Worm (Caenorhabditis elegans) whole organism, L4/young adult: ENCODE data around the gene snr-6.

Source experiments
- W03F9.2 ChIP-seq: fragments of 150-350 bp; optimal IDR thresholded peaks from 2 replicates; lab custom pipeline; 2014; ENCODE audit warnings: missing biosample characterization, missing genetic modification characterization
- dao-5 ChIP-seq: sonication (generic microtip); optimal IDR thresholded peaks from 2 replicates; lab custom pipeline; 2016; ENCODE audit warnings: missing genotype, missing genetic modification characterization, moderate library complexity, missing compliant biosample characterization
- him-1 ChIP-seq: sonication (generic microtip); optimal IDR thresholded peaks from 2 replicates; lab custom pipeline; 2016; ENCODE audit warnings: missing genotype, missing genetic modification reagents, missing genetic modification characterization, missing compliant biosample characterization

The snr-6 gene

ce11 chrIII:12437020-12437419, 7.6 kb upstream of the snr-6 start:
- TF ChIP-seq W03F9.2 (tag; lab: Kevin White, UChicago) (no peak), him-1 (tag; lab: Kevin White, UChicago) (no peak), dao-5 (tag; lab: Kevin White, UChicago) (no peak)

- no peak for TF ChIP-seq him-1 (tag; lab: Kevin White, UChicago)
- no peak for TF ChIP-seq W03F9.2 (tag; lab: Kevin White, UChicago)
- TF ChIP-seq dao-5 (tag; lab: Kevin White, UChicago): no peak
Observed at ce11 chrIII:12436215-12436614, 6.8 kb upstream of the snr-6 start, which contains the start of gene fbxa-218. TSS of gene fbxa-218 (plus strand) at chrIII:12436515.

ce11 chrIII:12434104-12434503, 4.7 kb upstream of the snr-6 start, which contains the start of gene Y49E10.27:
TSS of gene Y49E10.27 (plus strand) at chrIII:12434404.
- TF ChIP-seq W03F9.2 (tag; lab: Kevin White, UChicago) (no peak), dao-5 (tag; lab: Kevin White, UChicago) (no peak), him-1 (tag; lab: Kevin White, UChicago) (no peak)

ce11 chrIII:12430209-12430608, 780 bp upstream of the snr-6 start, which contains the start of gene Y49E10.16:
TSS of gene Y49E10.16 (plus strand) at chrIII:12430509.
- TF ChIP-seq dao-5 (tag; lab: Kevin White, UChicago) (no peak), W03F9.2 (tag; lab: Kevin White, UChicago) (no peak), him-1 (tag; lab: Kevin White, UChicago) (no peak)

- no peak for TF ChIP-seq W03F9.2 (tag; lab: Kevin White, UChicago)
- TF ChIP-seq dao-5 (tag; lab: Kevin White, UChicago): no peak
- no peak for TF ChIP-seq him-1 (tag; lab: Kevin White, UChicago)
Observed at ce11 chrIII:12428799-12429351, 554 bp downstream of the snr-6 start.

ce11 chrIII:12428264-12428627, 1.2 kb downstream of the snr-6 start:
- TF ChIP-seq dao-5 (tag; lab: Kevin White, UChicago) (no peak), him-1 (tag; lab: Kevin White, UChicago) (no peak), W03F9.2 (tag; lab: Kevin White, UChicago) (no peak)

ce11 chrIII:12427527-12428263, 1.7 kb downstream of the snr-6 start:
- TF ChIP-seq him-1 (tag; lab: Kevin White, UChicago) (no peak), dao-5 (tag; lab: Kevin White, UChicago) (no peak), W03F9.2 (tag; lab: Kevin White, UChicago) (no peak)

- TF ChIP-seq him-1 (tag; lab: Kevin White, UChicago): no peak
Observed at ce11 chrIII:12426558-12426957, 2.9 kb downstream of the snr-6 start, which contains the start of gene pie-1. TSS of gene pie-1 (plus strand) at chrIII:12426893.

ce11 chrIII:12425846-12426405, 3.5 kb downstream of the snr-6 start:
- no peak for TF ChIP-seq dao-5 (tag; lab: Kevin White, UChicago)
- TF ChIP-seq him-1 (tag; lab: Kevin White, UChicago): no peak
- no peak for TF ChIP-seq W03F9.2 (tag; lab: Kevin White, UChicago)

- TF ChIP-seq W03F9.2 (tag; lab: Kevin White, UChicago) (no peak), dao-5 (tag; lab: Kevin White, UChicago) (no peak)
Observed at ce11 chrIII:12424663-12425062, 4.8 kb downstream of the snr-6 start.

- TF ChIP-seq dao-5 (tag; lab: Kevin White, UChicago): no peak
- peak; percentile 15 for TF ChIP-seq W03F9.2 (tag; lab: Kevin White, UChicago)
- TF ChIP-seq him-1 (tag; lab: Kevin White, UChicago): no peak
Observed at ce11 chrIII:12424066-12424465, 5.4 kb downstream of the snr-6 start.

ce11 chrIII:12421708-12422107, 7.7 kb downstream of the snr-6 start, which contains the start of gene tat-1:
TSS of gene tat-1 (minus strand) at chrIII:12421718.
- TF ChIP-seq W03F9.2 (tag; lab: Kevin White, UChicago): no peak
- no peak for TF ChIP-seq dao-5 (tag; lab: Kevin White, UChicago)
- no peak for TF ChIP-seq him-1 (tag; lab: Kevin White, UChicago)

- no peak for TF ChIP-seq him-1 (tag; lab: Kevin White, UChicago)
- no peak for TF ChIP-seq W03F9.2 (tag; lab: Kevin White, UChicago)
- TF ChIP-seq dao-5 (tag; lab: Kevin White, UChicago): no peak
Observed at ce11 chrIII:12420256-12420655, 9.2 kb downstream of the snr-6 start.
